Worm (Caenorhabditis elegans): ENCODE data around the gene F15E6.5.

The F15E6.5 gene

DNA sequence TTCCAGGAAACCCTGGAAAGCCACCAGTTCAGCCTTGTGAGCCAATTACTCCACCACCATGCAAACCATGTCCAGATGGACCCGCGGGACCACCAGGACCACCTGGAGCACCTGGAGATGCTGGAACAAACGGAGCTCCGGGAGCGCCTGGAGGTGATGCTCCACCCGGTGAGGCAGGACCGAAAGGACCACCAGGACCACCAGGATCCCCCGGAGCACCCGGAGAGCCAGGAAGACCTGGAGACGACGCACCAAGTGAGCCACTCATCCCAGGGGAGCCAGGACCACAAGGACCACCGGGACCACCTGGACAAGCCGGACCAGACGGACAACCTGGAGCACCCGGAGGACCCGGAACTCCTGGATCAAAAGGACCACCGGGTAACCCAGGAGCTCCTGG lies 24.7 kb upstream of the F15E6.5 start:
- no peak for TF ChIP-seq unc-62 (GFP tag; optimal IDR thresholded peaks at IDR 0.05)
- no peak for TF ChIP-seq ztf-4 (tag; optimal IDR thresholded peaks at IDR 0.05)
- no peak for TF ChIP-seq sma-9 (GFP tag; optimal IDR thresholded peaks at IDR 0.05)
- no peak for TF ChIP-seq sma-9 (tag; optimal IDR thresholded peaks at IDR 0.05)
- no peak for TF ChIP-seq ama-1 (optimal IDR thresholded peaks at IDR 0.05)
- TF ChIP-seq ceh-82 (tag; optimal IDR thresholded peaks at IDR 0.05) = no peak
- no peak for TF ChIP-seq zag-1 (tag; optimal IDR thresholded peaks at IDR 0.05)
- no peak for TF ChIP-seq sma-3 (GFP tag; optimal IDR thresholded peaks at IDR 0.05)
- no peak for TF ChIP-seq nhr-12 (tag; optimal IDR thresholded peaks at IDR 0.05)
- TF ChIP-seq sem-4 (tag; optimal IDR thresholded peaks at IDR 0.05) = no peak
- TF ChIP-seq blmp-1 (tag; optimal IDR thresholded peaks at IDR 0.05; ENCODE audit: insufficient read depth) = no peak
- TF ChIP-seq elt-1 (tag; optimal IDR thresholded peaks at IDR 0.05) = no peak
- TF ChIP-seq ztf-11 (tag; optimal IDR thresholded peaks at IDR 0.05) = no peak
- TF ChIP-seq ceh-16 (tag; optimal IDR thresholded peaks at IDR 0.05) = no peak
- no peak for TF ChIP-seq lin-13 (GFP tag; optimal IDR thresholded peaks at IDR 0.05)
- no peak for TF ChIP-seq snpc-4 (tag; optimal IDR thresholded peaks at IDR 0.05)

DNA sequence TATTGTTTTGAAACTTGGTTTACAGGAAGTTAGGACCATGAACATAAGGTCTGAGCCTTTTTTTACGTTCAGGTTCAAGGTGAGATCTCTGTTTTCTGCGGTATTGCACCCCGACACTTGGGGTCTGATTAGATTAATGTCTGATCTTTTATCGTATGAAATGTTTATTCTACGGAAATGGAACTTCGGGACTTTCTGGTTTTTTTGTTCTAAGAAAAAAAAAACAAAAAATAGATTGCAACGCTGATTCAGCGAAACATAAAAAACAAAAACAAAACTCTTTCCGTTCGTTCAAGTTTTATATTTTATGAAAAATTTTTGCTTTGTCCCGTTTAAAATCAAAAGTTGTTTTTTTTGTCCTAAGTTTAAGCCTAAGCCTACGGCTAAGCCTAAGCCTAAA lies 24.1 kb upstream of the F15E6.5 start, which contains the start of gene F36A4.5:
Gene F36A4.5, plus strand, starts transcription at position 301 of the 400 bp plus-strand sequence.
- TF ChIP-seq F13H6.1 (tag; optimal IDR thresholded peaks at IDR 0.05) = no peak
- TF ChIP-seq zag-1 (tag; optimal IDR thresholded peaks at IDR 0.05) = no peak
- TF ChIP-seq nhr-6 (tag; optimal IDR thresholded peaks at IDR 0.05) = no peak
- no peak for TF ChIP-seq unc-39 (tag; optimal IDR thresholded peaks at IDR 0.05)
- TF ChIP-seq C34F6.9 (tag; optimal IDR thresholded peaks at IDR 0.05) = no peak
- no peak for TF ChIP-seq ztf-4 (tag; optimal IDR thresholded peaks at IDR 0.05)
- no peak for TF ChIP-seq nhr-237 (tag; optimal IDR thresholded peaks at IDR 0.05)
- no peak for TF ChIP-seq unc-55 (GFP tag; optimal IDR thresholded peaks at IDR 0.05)
- no peak for TF ChIP-seq unc-62 (GFP tag; optimal IDR thresholded peaks at IDR 0.05)
- TF ChIP-seq nhr-77 (tag; optimal IDR thresholded peaks at IDR 0.05) = no peak
- TF ChIP-seq lin-11 (tag; optimal IDR thresholded peaks at IDR 0.05) = no peak
- TF ChIP-seq peb-1 (tag; optimal IDR thresholded peaks at IDR 0.05) = no peak

DNA sequence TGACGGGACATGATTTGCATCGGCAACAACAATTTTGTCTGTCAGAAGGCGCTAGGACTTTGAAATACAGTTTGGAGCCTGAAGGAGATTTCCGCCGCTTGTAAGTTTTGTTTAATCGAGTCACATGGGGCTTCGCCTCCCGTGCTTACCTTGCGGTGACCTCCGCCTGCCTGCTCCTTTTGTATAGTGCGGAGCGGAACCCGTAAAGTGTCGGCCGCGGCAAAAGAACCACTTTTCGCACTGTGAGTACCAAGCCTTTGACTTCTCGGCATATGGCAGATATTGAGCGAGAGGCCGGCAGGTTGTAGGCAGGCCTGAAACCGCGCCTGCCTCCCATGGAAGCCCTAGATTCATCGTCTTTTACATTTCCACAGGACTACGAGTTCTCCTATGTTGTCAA lies 23.4 kb upstream of the F15E6.5 start:
- TF ChIP-seq elt-3 (tag; optimal IDR thresholded peaks at IDR 0.05) (no peak), ceh-16 (tag; optimal IDR thresholded peaks at IDR 0.05) (no peak), lin-11 (tag; optimal IDR thresholded peaks at IDR 0.05) (no peak), mdl-1 (tag; optimal IDR thresholded peaks at IDR 0.05) (no peak), unc-62 (GFP tag; optimal IDR thresholded peaks at IDR 0.05) (no peak), aly-2 (tag; optimal IDR thresholded peaks at IDR 0.05) (no peak), skn-1 (tag; optimal IDR thresholded peaks at IDR 0.05) (no peak), nhr-11 (tag; optimal IDR thresholded peaks at IDR 0.05) (no peak), dmd-4 (tag; optimal IDR thresholded peaks at IDR 0.05) (no peak), ztf-11 (tag; optimal IDR thresholded peaks at IDR 0.05) (no peak), elt-1 (tag; optimal IDR thresholded peaks at IDR 0.05) (no peak), ztf-1 (GFP tag; conservative IDR thresholded peaks at IDR 0.05) (no peak), mbf-1 (tag; optimal IDR thresholded peaks at IDR 0.05) (no peak), sma-3 (GFP tag; optimal IDR thresholded peaks at IDR 0.05) (no peak), nhr-12 (tag; optimal IDR thresholded peaks at IDR 0.05) (no peak), lsy-2 (tag; optimal IDR thresholded peaks at IDR 0.05) (no peak)

DNA sequence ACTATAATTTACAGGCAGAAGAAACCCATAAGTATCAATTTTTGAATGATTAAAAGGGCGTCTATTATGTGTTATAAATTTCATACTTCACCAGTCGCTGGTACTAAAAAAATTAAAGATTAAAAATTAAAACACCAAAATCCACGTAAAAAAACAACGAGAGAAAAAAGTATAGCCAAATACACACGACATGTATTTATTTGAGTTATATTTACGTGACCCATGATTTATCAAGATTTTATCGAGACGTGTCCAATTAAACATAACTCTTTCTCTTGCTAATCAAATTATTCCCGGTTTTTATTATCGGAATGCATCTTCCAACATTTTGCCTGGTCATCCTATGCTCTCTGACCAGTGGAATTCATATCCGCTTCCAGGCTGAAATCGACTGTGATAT lies 22.0 kb upstream of the F15E6.5 start, which contains the start of gene F36A4.4:
Gene F36A4.4, plus strand, starts transcription at position 301 of the 400 bp plus-strand sequence.
- TF ChIP-seq ztf-11 (tag; optimal IDR thresholded peaks at IDR 0.05) = no peak
- TF ChIP-seq mab-5 (tag; optimal IDR thresholded peaks at IDR 0.05) = no peak
- TF ChIP-seq F13H6.1 (tag; optimal IDR thresholded peaks at IDR 0.05) = no peak
- TF ChIP-seq blmp-1 (tag; optimal IDR thresholded peaks at IDR 0.05; ENCODE audit: insufficient read depth) = no peak
- no peak for TF ChIP-seq peb-1 (tag; optimal IDR thresholded peaks at IDR 0.05)
- no peak for TF ChIP-seq sma-9 (GFP tag; optimal IDR thresholded peaks at IDR 0.05)
- no peak for TF ChIP-seq sma-9 (tag; optimal IDR thresholded peaks at IDR 0.05)
- TF ChIP-seq nhr-11 (tag; optimal IDR thresholded peaks at IDR 0.05) = no peak
- no peak for TF ChIP-seq nhr-77 (tag; optimal IDR thresholded peaks at IDR 0.05)

DNA sequence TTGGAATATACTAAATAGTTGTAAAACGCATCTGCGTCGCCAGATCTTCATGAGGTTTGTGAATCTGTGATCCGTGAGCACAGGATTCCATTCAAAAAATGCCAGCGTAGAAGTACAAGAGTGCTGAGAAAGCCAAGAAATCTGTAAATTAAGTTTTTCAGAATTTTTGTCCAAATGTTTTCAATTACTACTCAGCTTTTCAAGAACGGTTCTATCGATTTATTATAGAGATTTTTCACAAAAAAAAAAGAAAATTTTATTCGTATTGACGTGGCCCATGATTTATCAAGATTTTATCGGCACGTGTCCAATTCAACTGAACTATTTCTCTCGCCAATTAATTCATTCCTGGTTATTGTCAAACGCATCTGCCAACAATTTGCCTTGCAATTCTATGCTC lies 20.1 kb upstream of the F15E6.5 start, which contains the start of gene F36A4.3:
Gene F36A4.3, plus strand, starts transcription at position 301 of the 400 bp plus-strand sequence.
- TF ChIP-seq nhr-23 (tag; optimal IDR thresholded peaks at IDR 0.05) (no peak), lin-39 (tag; optimal IDR thresholded peaks at IDR 0.05) (no peak), ama-1 (optimal IDR thresholded peaks at IDR 0.05) (no peak), nhr-11 (tag; optimal IDR thresholded peaks at IDR 0.05) (no peak), lin-13 (GFP tag; optimal IDR thresholded peaks at IDR 0.05) (no peak), elt-1 (tag; optimal IDR thresholded peaks at IDR 0.05) (no peak)
